Worm (Caenorhabditis elegans) whole organism, midembryonic: ENCODE results near the gene abf-6.

Source experiments
- flt-1 ChIP-seq: fragments of 200-800 bp; sonication (Bioruptor generic); IDR thresholded peaks from 2 replicates; pipeline ENCODE4 v1.3.6; 2022; ENCODE audit warnings: missing genetic modification characterization, missing compliant biosample characterization
- med-1 ChIP-seq: sonication (generic microtip); optimal IDR thresholded peaks from 2 replicates; lab custom pipeline; 2017; ENCODE audit warnings: missing genetic modification characterization, mild to moderate bottlenecking, missing compliant biosample characterization, antibody characterized with exemption, missing genetic modification reagents; ENCODE audit not compliant: insufficient read depth
- ref-1 ChIP-seq: fragments of 200-800 bp; sonication (Bioruptor generic); conservative IDR thresholded peaks from 2 replicates; pipeline ENCODE4 v1.3.6; 2022; ENCODE audit warnings: missing genetic modification reagents, missing genetic modification characterization, missing compliant biosample characterization
- tab-1 ChIP-seq: fragments of 200-800 bp; sonication (Bioruptor generic); IDR thresholded peaks from 2 replicates; pipeline ENCODE4 v1.3.6; 2022; ENCODE audit warnings: missing genetic modification characterization, missing compliant biosample characterization

DNA sequence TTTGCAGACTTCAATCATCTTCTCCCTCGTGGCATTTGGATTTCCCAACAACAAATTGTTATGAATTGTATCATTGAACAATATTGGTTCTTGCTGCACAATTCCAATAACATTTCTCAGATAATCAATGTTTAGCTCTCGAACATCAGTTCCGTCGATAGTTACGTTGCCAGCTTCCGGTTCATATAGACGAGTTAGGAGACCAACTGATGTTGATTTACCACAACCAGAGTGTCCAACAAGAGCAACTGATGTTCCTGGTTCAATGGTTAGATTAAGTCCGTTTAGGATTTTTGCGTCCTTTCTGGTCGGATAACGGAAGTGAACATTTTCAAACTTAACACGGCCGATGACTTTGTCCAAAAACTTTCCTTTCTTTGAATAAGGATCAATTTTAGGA, 39.9 kb upstream of the abf-6 start:
- TF ChIP-seq tab-1 = no peak
- TF ChIP-seq flt-1 (GFP tag; lab: Robert Waterston, UW) = no peak
- TF ChIP-seq med-1 (GFP tag; lab: Kevin White, UChicago) = no peak
- TF ChIP-seq ref-1 (GFP tag; lab: Robert Waterston, UW) = no peak
